Worm (Caenorhabditis elegans): ENCODE results near the gene golg-2.

Gene golg-2

ce11 chrII:5049249-5049648 is 9.4 kb upstream of the golg-2 start:
- TF ChIP-seq hmg-1.1 (GFP tag; IDR thresholded peaks at IDR 0.05) (no peak), lsy-2 (tag; optimal IDR thresholded peaks at IDR 0.05) (peak in 1 of 2 experiments; percentile 22), Y5F2A.4 (GFP tag; optimal IDR thresholded peaks at IDR 0.05) (no peak), T26A8.4 (GFP tag; IDR thresholded peaks at IDR 0.05) (no peak), aha-1 (tag) (peak; percentile 61), vab-7 (GFP tag; IDR thresholded peaks at IDR 0.05) (no peak), unc-39 (tag; optimal IDR thresholded peaks at IDR 0.05) (no peak), unc-62 (GFP tag; optimal IDR thresholded peaks at IDR 0.05 in 1 of 2) (peak in 1 of 2 experiments; percentile 99), unc-62 (tag; optimal IDR thresholded peaks at IDR 0.05) (no peak), mdl-1 (tag; optimal IDR thresholded peaks at IDR 0.05) (peak in 1 of 2 experiments; percentile 35), cey-2 (tag; optimal IDR thresholded peaks at IDR 0.05; ENCODE audit: borderline replicate concordance, insufficient read depth) (peak; percentile 77), hlh-11 (tag; optimal IDR thresholded peaks at IDR 0.05) (peak; percentile 25), hlh-30 (tag; optimal IDR thresholded peaks at IDR 0.05; ENCODE audit: insufficient read depth) (peak; percentile 1), zfp-2 (tag; optimal IDR thresholded peaks at IDR 0.05) (no peak), mep-1 (tag; optimal IDR thresholded peaks at IDR 0.05) (peak; percentile 9), nhr-48 (tag; optimal IDR thresholded peaks at IDR 0.05) (no peak), mxl-3 (GFP tag; optimal IDR thresholded peaks at IDR 0.05) (peak; percentile 56), nhr-28 (tag; optimal IDR thresholded peaks at IDR 0.05) (peak; percentile 50)

- TF ChIP-seq dve-1 (tag; optimal IDR thresholded peaks at IDR 0.05; ENCODE audit: insufficient read depth) (peak; percentile 20), mdl-1 (tag; optimal IDR thresholded peaks at IDR 0.05) (peak in 1 of 2 experiments; percentile 7), aha-1 (tag) (peak; percentile 92), ztf-7 (tag; optimal IDR thresholded peaks at IDR 0.05) (no peak), hlh-30 (tag; optimal IDR thresholded peaks at IDR 0.05; ENCODE audit: insufficient read depth) (peak; percentile 60), T26A8.4 (GFP tag; IDR thresholded peaks at IDR 0.05) (no peak)
Observed at ce11 chrII:5048185-5048795, 8.4 kb upstream of the golg-2 start.

ce11 chrII:5047279-5047678 is 7.4 kb upstream of the golg-2 start:
- TF ChIP-seq php-3 (GFP tag; IDR thresholded peaks at IDR 0.05) (no peak), mdl-1 (tag; optimal IDR thresholded peaks at IDR 0.05) (peak; percentile 34 to 63), hlh-30 (tag; optimal IDR thresholded peaks at IDR 0.05; ENCODE audit: insufficient read depth) (peak; percentile 65), aha-1 (tag) (peak; percentile 70), unc-39 (tag; optimal IDR thresholded peaks at IDR 0.05) (no peak), dve-1 (tag; optimal IDR thresholded peaks at IDR 0.05; ENCODE audit: insufficient read depth) (peak; percentile 2), lsy-2 (tag; optimal IDR thresholded peaks at IDR 0.05) (peak in 1 of 2 experiments; percentile 40), nhr-28 (tag; optimal IDR thresholded peaks at IDR 0.05) (peak; percentile 54), dmd-6 (GFP tag; IDR thresholded peaks at IDR 0.05) (peak; percentile 14; the same call in 1 of the 2 replicates), nhr-6 (tag; optimal IDR thresholded peaks at IDR 0.05) (peak; percentile 74), hlh-11 (tag; optimal IDR thresholded peaks at IDR 0.05) (peak; percentile 64), mes-2 (tag; optimal IDR thresholded peaks at IDR 0.05; ENCODE audit: poor library complexity, severe bottlenecking) (peak; percentile 4), egl-27 (tag; optimal IDR thresholded peaks at IDR 0.05) (no peak), ces-1 (GFP tag; optimal IDR thresholded peaks at IDR 0.05) (no peak), nhr-76 (tag; optimal IDR thresholded peaks at IDR 0.05) (no peak), nhr-25 (tag; optimal IDR thresholded peaks at IDR 0.05; ENCODE audit: borderline replicate concordance, insufficient read depth) (peak; percentile 33), mxl-3 (GFP tag; optimal IDR thresholded peaks at IDR 0.05) (peak; percentile 90)

- peak in 1 of 2 experiments; percentile 22 for TF ChIP-seq lsy-2 (tag; optimal IDR thresholded peaks at IDR 0.05)
- TF ChIP-seq mdl-1 (tag; optimal IDR thresholded peaks at IDR 0.05): peak in 1 of 2 experiments; percentile 18
- TF ChIP-seq fkh-10 (GFP tag; optimal IDR thresholded peaks at IDR 0.05): peak; percentile 77
- no peak for TF ChIP-seq mxl-2 (GFP tag; conservative IDR thresholded peaks at IDR 0.05)
- no peak for TF ChIP-seq ZK546.5 (tag; optimal IDR thresholded peaks at IDR 0.05)
- TF ChIP-seq hlh-30 (tag; optimal IDR thresholded peaks at IDR 0.05; ENCODE audit: insufficient read depth): peak; percentile 51
- TF ChIP-seq dve-1 (tag; optimal IDR thresholded peaks at IDR 0.05; ENCODE audit: insufficient read depth): no peak
- peak; percentile 57 for TF ChIP-seq ces-1 (GFP tag; optimal IDR thresholded peaks at IDR 0.05)
- TF ChIP-seq unc-62 (GFP tag; optimal IDR thresholded peaks at IDR 0.05 in 1 of 2): peak in 1 of 2 experiments; percentile 81
- no peak for TF ChIP-seq unc-62 (tag; optimal IDR thresholded peaks at IDR 0.05)
Observed at ce11 chrII:5046209-5047200, 6.6 kb upstream of the golg-2 start.

All from whole organism, L4 larva.